Fruit fly (Drosophila melanogaster) whole organism, embryonic: ENCODE results near the gene CG3517.

ENCODE experiments used
- B-H1 ChIP-seq: fragments of 200-800 bp; sonication (Bioruptor generic); IDR thresholded peaks from 3 replicates; pipeline ENCODE4 v1.3.6; 2022; ENCODE audit warnings: missing biosample characterization, missing genetic modification characterization
- B-H2 ChIP-seq: fragments of 200-800 bp; sonication (Bioruptor generic); optimal IDR thresholded peaks from 2 replicates; lab custom pipeline; 2018; ENCODE audit warnings: missing biosample characterization, mild to moderate bottlenecking, missing genetic modification characterization
- CG13296 ChIP-seq: fragments of 200-800 bp; sonication (Bioruptor generic); optimal IDR thresholded peaks from 3 replicates; lab custom pipeline; 2018; ENCODE audit warnings: missing biosample characterization, mild to moderate bottlenecking, missing genetic modification characterization
- CG13424 ChIP-seq: fragments of 200-800 bp; sonication (Bioruptor generic); optimal IDR thresholded peaks from 2 replicates; lab custom pipeline; 2019; ENCODE audit warnings: missing biosample characterization, mild to moderate bottlenecking, missing genetic modification characterization, moderate library complexity
- CG16863 ChIP-seq: fragments of 200-800 bp; sonication (Bioruptor generic); optimal IDR thresholded peaks from 3 replicates; lab custom pipeline; 2016; ENCODE audit warnings: missing biosample characterization, missing genetic modification characterization
- CG17359 ChIP-seq: fragments of 200-800 bp; sonication (Bioruptor generic); optimal IDR thresholded peaks from 3 replicates; lab custom pipeline; 2018; ENCODE audit warnings: missing biosample characterization, mild to moderate bottlenecking, missing genetic modification characterization, moderate library complexity
- CG18262 ChIP-seq: fragments of 200-800 bp; optimal IDR thresholded peaks from 3 replicates; lab custom pipeline; 2019; ENCODE audit warnings: missing biosample characterization, mild to moderate bottlenecking, missing genetic modification characterization, moderate library complexity
- CG2712 ChIP-seq: fragments of 200-800 bp; optimal IDR thresholded peaks from 3 replicates; lab custom pipeline; 2019; ENCODE audit warnings: missing biosample characterization, mild to moderate bottlenecking, missing genetic modification characterization, moderate library complexity
- CG2889 ChIP-seq: fragments of 200-800 bp; sonication (Bioruptor generic); IDR thresholded peaks from 3 replicates; pipeline ENCODE4 v1.3.6; 2022; ENCODE audit warnings: missing biosample characterization, missing genetic modification characterization
- CG34376 ChIP-seq: fragments of 200-800 bp; sonication (Bioruptor generic); optimal IDR thresholded peaks from 2 replicates; lab custom pipeline; 2018; ENCODE audit warnings: missing biosample characterization, mild to moderate bottlenecking, missing genetic modification characterization
- CG7372 ChIP-seq: fragments of 200-800 bp; sonication (Bioruptor generic); IDR thresholded peaks from 2 replicates; pipeline ENCODE4 v1.3.6; 2022; ENCODE audit warnings: missing biosample characterization, missing genetic modification characterization
- CG7556 ChIP-seq: fragments of 200-800 bp; sonication (Bioruptor generic); optimal IDR thresholded peaks from 2 replicates; lab custom pipeline; 2017; ENCODE audit warnings: missing biosample characterization, mild to moderate bottlenecking, missing genetic modification characterization
- CG8089 ChIP-seq: fragments of 200-800 bp; sonication (Bioruptor generic); optimal IDR thresholded peaks from 3 replicates; lab custom pipeline; 2016; ENCODE audit warnings: missing biosample characterization, missing genetic modification characterization
- CG8281 ChIP-seq: fragments of 200-800 bp; sonication (Bioruptor generic); optimal IDR thresholded peaks from 2 replicates; lab custom pipeline; 2018; ENCODE audit warnings: missing biosample characterization, mild to moderate bottlenecking, missing genetic modification characterization, moderate library complexity
- CG8765 ChIP-seq: fragments of 200-800 bp; sonication (Bioruptor generic); IDR thresholded peaks from 2 replicates; pipeline ENCODE4 v1.3.6; 2022; ENCODE audit warnings: missing biosample characterization, missing genetic modification characterization
- CG9876 ChIP-seq: fragments of 200-800 bp; sonication (Bioruptor generic); optimal IDR thresholded peaks from 2 replicates; lab custom pipeline; 2016; ENCODE audit warnings: missing biosample characterization, missing genetic modification characterization
- Dfd ChIP-seq, 2 experiments: fragments of >200 bp; optimal IDR thresholded peaks; 2 replicates each; lab custom pipeline; 2017; ENCODE audit warnings: missing biosample characterization in 2 of 2, missing genetic modification characterization in 2 of 2
- Ets65A ChIP-seq: fragments of 200-800 bp; sonication (Bioruptor generic); peaks from one replicate; lab custom pipeline; 2016; ENCODE audit warnings: missing biosample characterization, missing genetic modification characterization
- GATAe ChIP-seq: fragments of 200-800 bp; sonication (Bioruptor generic); conservative IDR thresholded peaks from 2 replicates; pipeline ENCODE4 v1.3.6; 2022; ENCODE audit warnings: missing biosample characterization, missing genetic modification characterization
- HLH4C ChIP-seq: fragments of 200-800 bp; sonication (Bioruptor generic); IDR thresholded peaks from 3 replicates; pipeline ENCODE4 v1.3.6; 2022; ENCODE audit warnings: missing biosample characterization, missing genetic modification characterization; ENCODE audit not compliant: partially characterized antibody
- Hey ChIP-seq: fragments of 200-800 bp; sonication (Bioruptor generic); optimal IDR thresholded peaks from 3 replicates; lab custom pipeline; 2018; ENCODE audit warnings: missing biosample characterization, mild to moderate bottlenecking, missing genetic modification characterization
- MBD-R2 ChIP-seq: fragments of 200-800 bp; sonication (Bioruptor generic); IDR thresholded peaks from 2 replicates; pipeline ENCODE4 v1.3.6; 2022; ENCODE audit warnings: missing biosample characterization, missing genetic modification characterization
- Pdp1 ChIP-seq, 2 experiments: fragments of 200-800 bp; sonication (Bioruptor generic); optimal IDR thresholded peaks; 3 replicates each; lab custom pipeline; 2016; ENCODE audit warnings: missing biosample characterization in 2 of 2, missing genetic modification characterization in 2 of 2, mild to moderate bottlenecking in 1 of 2, moderate library complexity in 1 of 2
- Ptx1 ChIP-seq: fragments of 200-800 bp; sonication (Bioruptor generic); IDR thresholded peaks from 2 replicates; pipeline ENCODE4 v1.3.6; 2022; ENCODE audit warnings: missing biosample characterization, missing genetic modification characterization
- Ravus ChIP-seq: fragments of 200-800 bp; sonication (Bioruptor generic); IDR thresholded peaks from 2 replicates; pipeline ENCODE4 v1.3.6; 2022; ENCODE audit warnings: missing biosample characterization, missing genetic modification characterization
- Sox100B ChIP-seq: fragments of 200-800 bp; sonication (Bioruptor generic); optimal IDR thresholded peaks from 3 replicates; lab custom pipeline; 2018; ENCODE audit warnings: missing biosample characterization, mild to moderate bottlenecking, missing genetic modification characterization
- Sry-β ChIP-seq: fragments of 200-800 bp; sonication (Bioruptor generic); optimal IDR thresholded peaks from 2 replicates; lab custom pipeline; 2018; ENCODE audit warnings: missing biosample characterization, mild to moderate bottlenecking, missing genetic modification characterization, moderate library complexity
- Sry-δ ChIP-seq: fragments of 200-800 bp; sonication (Bioruptor generic); optimal IDR thresholded peaks from 2 replicates; lab custom pipeline; 2016; ENCODE audit warnings: missing biosample characterization, missing genetic modification characterization
- ara ChIP-seq: fragments of 200-800 bp; sonication (Bioruptor generic); IDR thresholded peaks from 2 replicates; pipeline ENCODE4 v1.3.6; 2022; ENCODE audit warnings: missing biosample characterization, missing genetic modification characterization
- bab2 ChIP-seq: fragments of 200-800 bp; sonication (Bioruptor generic); optimal IDR thresholded peaks from 2 replicates; lab custom pipeline; 2016; ENCODE audit warnings: missing biosample characterization, missing genetic modification characterization
- exex ChIP-seq: fragments of 200-800 bp; sonication (Bioruptor generic); optimal IDR thresholded peaks from 4 replicates; lab custom pipeline; 2018; ENCODE audit warnings: missing biosample characterization, mild to moderate bottlenecking, missing genetic modification characterization, moderate library complexity
- fru ChIP-seq: fragments of >200 bp; optimal IDR thresholded peaks from 2 replicates; lab custom pipeline; 2017
- fu2 ChIP-seq: fragments of 200-800 bp; sonication (Bioruptor generic); optimal IDR thresholded peaks from 2 replicates; lab custom pipeline; 2016; ENCODE audit warnings: missing biosample characterization, missing genetic modification characterization
- gce ChIP-seq: fragments of 200-800 bp; sonication (Bioruptor generic); IDR thresholded peaks from 3 replicates; pipeline ENCODE4 v1.3.6; 2022; ENCODE audit warnings: missing biosample characterization, missing genetic modification characterization
- grn ChIP-seq: fragments of 200-800 bp; sonication (Bioruptor generic); optimal IDR thresholded peaks from 3 replicates; lab custom pipeline; 2017; ENCODE audit warnings: missing biosample characterization, missing genetic modification characterization
- hbn ChIP-seq: fragments of 200-800 bp; sonication (Bioruptor generic); IDR thresholded peaks from 2 replicates; pipeline ENCODE4 v1.3.6; 2022; ENCODE audit warnings: missing biosample characterization, missing genetic modification characterization; ENCODE audit not compliant: partially characterized antibody
- klu ChIP-seq: fragments of 200-800 bp; sonication (Bioruptor generic); IDR thresholded peaks from 2 replicates; pipeline ENCODE4 v1.3.6; 2022; ENCODE audit warnings: missing biosample characterization, missing genetic modification characterization
- lab ChIP-seq: fragments of 200-800 bp; sonication (Bioruptor generic); optimal IDR thresholded peaks from 3 replicates; lab custom pipeline; 2017; ENCODE audit warnings: missing biosample characterization, missing genetic modification characterization, mild to moderate bottlenecking, moderate library complexity, missing genetic modification reagents
- lola ChIP-seq, 3 experiments: fragments of >200 bp in 2 of 3; fragments of 200-800 bp in 1 of 3; sonication (Bioruptor generic) in 1 of 3; optimal IDR thresholded peaks; 2 replicates each; lab custom pipeline; 2017 to 2019; ENCODE audit warnings: missing biosample characterization in 3 of 3, missing genetic modification characterization in 3 of 3, mild to moderate bottlenecking in 1 of 3, moderate library complexity in 1 of 3
- mirr ChIP-seq: fragments of 200-800 bp; sonication (Bioruptor generic); optimal IDR thresholded peaks from 3 replicates; lab custom pipeline; 2018; ENCODE audit warnings: missing biosample characterization, mild to moderate bottlenecking, missing genetic modification characterization
- sd ChIP-seq: fragments of 200-800 bp; sonication (Bioruptor generic); optimal IDR thresholded peaks from 3 replicates; lab custom pipeline; 2018; ENCODE audit warnings: missing biosample characterization, mild to moderate bottlenecking, missing genetic modification characterization, moderate library complexity
- sqz ChIP-seq: fragments of 200-800 bp; sonication (Bioruptor generic); optimal IDR thresholded peaks from 3 replicates; lab custom pipeline; 2018; ENCODE audit warnings: missing biosample characterization, mild to moderate bottlenecking, missing genetic modification characterization
- sug ChIP-seq: fragments of 200-800 bp; optimal IDR thresholded peaks from 2 replicates; lab custom pipeline; 2019; ENCODE audit warnings: missing biosample characterization, mild to moderate bottlenecking, missing genetic modification characterization, moderate library complexity
- tna ChIP-seq: fragments of 200-800 bp; sonication (Bioruptor generic); IDR thresholded peaks from 2 replicates; pipeline ENCODE4 v1.3.6; 2022; ENCODE audit warnings: missing biosample characterization, missing genetic modification characterization; ENCODE audit not compliant: partially characterized antibody
- vnd ChIP-seq: fragments of 200-800 bp; sonication (Bioruptor generic); IDR thresholded peaks from 3 replicates; pipeline ENCODE4 v1.3.6; 2022; ENCODE audit warnings: missing biosample characterization, missing genetic modification characterization; ENCODE audit not compliant: partially characterized antibody
- wor ChIP-seq: fragments of 200-800 bp; sonication (Bioruptor generic); IDR thresholded peaks from 2 replicates; pipeline ENCODE4 v1.3.6; 2022; ENCODE audit warnings: missing biosample characterization, missing genetic modification characterization
- z ChIP-seq: fragments of 200-800 bp; sonication (Bioruptor generic); IDR thresholded peaks from 3 replicates; pipeline ENCODE4 v1.3.6; 2022; ENCODE audit warnings: missing biosample characterization, missing genetic modification characterization

Gene CG3517

dm6 chr3R:19398467-19398866 is 26.5 kb downstream of the CG3517 start, which contains the start of gene CG31244:
Gene CG31244 (minus strand): TSS chr3R:19398567.
- no peak for TF ChIP-seq CG16863
- TF ChIP-seq bab2, result no peak
- no peak for TF ChIP-seq gce
- no peak for TF ChIP-seq Dfd (GFP tag; optimal IDR thresholded peaks at IDR 0.05; lab: Kevin White, UChicago)
- TF ChIP-seq CG18262 (tag; lab: Kevin White, UChicago), result no peak
- TF ChIP-seq Sox100B (GFP tag; lab: Kevin White, UChicago), result no peak
- TF ChIP-seq ara (GFP tag; lab: Robert Waterston, UW), result no peak
- no peak for TF ChIP-seq CG7556 (GFP tag; lab: Kevin White, UChicago)
- TF ChIP-seq wor (GFP tag; lab: Robert Waterston, UW), result no peak
- TF ChIP-seq CG2712, result no peak
- no peak for TF ChIP-seq CG8765 (GFP tag; lab: Robert Waterston, UW)
- no peak for TF ChIP-seq B-H1 (GFP tag; lab: Robert Waterston, UW)
- no peak for TF ChIP-seq CG2889
- no peak for TF ChIP-seq tna (GFP tag; lab: Robert Waterston, UW)
- no peak for TF ChIP-seq hbn

dm6 chr3R:19393060-19393459 is 31.9 kb downstream of the CG3517 start, which contains the start of gene CG3739:
Gene CG3739 (plus strand): TSS chr3R:19393360.
- no peak for TF ChIP-seq Ptx1 (GFP tag; lab: Robert Waterston, UW)
- no peak for TF ChIP-seq CG8089 (GFP tag; lab: Kevin White, UChicago)
- no peak for TF ChIP-seq fu2
- no peak for TF ChIP-seq lola (GFP tag; optimal IDR thresholded peaks at IDR 0.05; lab: Kevin White, UChicago)
- no peak for TF ChIP-seq sqz (GFP tag; lab: Kevin White, UChicago)
- no peak for TF ChIP-seq fru (lab: Kevin White, UChicago)
- TF ChIP-seq CG9876 (GFP tag; lab: Kevin White, UChicago), result no peak
- no peak for TF ChIP-seq CG13424 (tag; lab: Kevin White, UChicago)
- TF ChIP-seq CG17359, result no peak
- no peak for TF ChIP-seq MBD-R2 (GFP tag; lab: Robert Waterston, UW)
- no peak for TF ChIP-seq Ets65A (GFP tag; lab: Kevin White, UChicago)

- no peak for TF ChIP-seq HLH4C (GFP tag; lab: Robert Waterston, UW)
- TF ChIP-seq exex (tag; lab: Kevin White, UChicago), result peak; percentile 96
- peak; percentile 67 for TF ChIP-seq grn (GFP tag; lab: Kevin White, UChicago)
Observed at dm6 chr3R:19389919-19390318, 35.1 kb downstream of the CG3517 start, which contains the start of gene CG18493. Gene CG18493 (plus strand): TSS chr3R:19390270.

- TF ChIP-seq sug (peak; percentile 77), CG8281 (tag; lab: Kevin White, UChicago) (peak; percentile 56), z (GFP tag; lab: Robert Waterston, UW) (peak; percentile 82), Hey (peak; percentile 43), vnd (GFP tag; lab: Robert Waterston, UW) (peak; percentile 36; the same call in 1 of the 3 replicates), Sry-β (no peak), Pdp1 (GFP tag; optimal IDR thresholded peaks at IDR 0.05; lab: Kevin White, UChicago) (peak in 1 of 2 experiments; percentile 47), Ravus (GFP tag; lab: Robert Waterston, UW) (no peak), GATAe (no peak), CG34376 (GFP tag; lab: Kevin White, UChicago) (peak; percentile 79), CG13296 (peak; percentile 15), CG7372 (no peak), exex (tag; lab: Kevin White, UChicago) (peak; percentile 99), klu (no peak), sd (tag; lab: Kevin White, UChicago) (peak; percentile 77), Sry-δ (no peak), lab (GFP tag; lab: Kevin White, UChicago) (peak; percentile 41), grn (GFP tag; lab: Kevin White, UChicago) (peak; percentile 69), B-H2 (GFP tag; lab: Kevin White, UChicago) (peak; percentile 5), mirr (GFP tag; lab: Kevin White, UChicago) (peak; percentile 93)
Observed at dm6 chr3R:19387608-19388007, 37.4 kb downstream of the CG3517 start, which contains the start of gene CG3734. Gene CG3734 (plus strand): TSS chr3R:19387861.
